Worm (Caenorhabditis elegans) whole organism, late embryonic: ENCODE results near the gene clec-3.
A peak's percentile ranks its signal among the peaks of the same experiment; 100 is the strongest.

Source experiments
- C08G9.2 ChIP-seq: sonication (generic microtip); optimal IDR thresholded peaks from 2 replicates; lab custom pipeline; 2016; ENCODE audit warnings: mild to moderate bottlenecking, missing genetic modification characterization, moderate library complexity, missing compliant biosample characterization
- C38D4.7 ChIP-seq: fragments of 200-800 bp; sonication (Bioruptor generic); optimal IDR thresholded peaks from 2 replicates; lab custom pipeline; 2018; ENCODE audit warnings: mild to moderate bottlenecking, missing genetic modification characterization, moderate library complexity, missing compliant biosample characterization
- F13H6.1 ChIP-seq: sonication (generic microtip); optimal IDR thresholded peaks from 2 replicates; lab custom pipeline; 2016; ENCODE audit warnings: missing genetic modification characterization, missing compliant biosample characterization
- K09A11.1 ChIP-seq: sonication (generic microtip); optimal IDR thresholded peaks from 2 replicates; lab custom pipeline; 2017; ENCODE audit warnings: antibody characterized with exemption, mild to moderate bottlenecking, missing genetic modification characterization, missing compliant biosample characterization; ENCODE audit not compliant: insufficient read depth
- Y22D7AL.16 ChIP-seq: sonication (generic microtip); optimal IDR thresholded peaks from 2 replicates; lab custom pipeline; 2016; ENCODE audit warnings: missing genetic modification characterization, missing compliant biosample characterization
- ahr-1 ChIP-seq: sonication (generic microtip); optimal IDR thresholded peaks from 2 replicates; lab custom pipeline; 2016; ENCODE audit warnings: missing genetic modification characterization, missing compliant biosample characterization
- ama-1 ChIP-seq: fragments of 150-350 bp; optimal IDR thresholded peaks from 2 replicates; lab custom pipeline; 2014
- ceh-14 ChIP-seq: sonication (generic microtip); optimal IDR thresholded peaks from 2 replicates; lab custom pipeline; 2016; ENCODE audit warnings: missing genotype, missing genetic modification characterization, missing compliant biosample characterization
- ceh-18 ChIP-seq: sonication (generic microtip); optimal IDR thresholded peaks from 2 replicates; lab custom pipeline; 2016; ENCODE audit warnings: missing genetic modification characterization, missing compliant biosample characterization
- ceh-24 ChIP-seq: sonication (generic microtip); optimal IDR thresholded peaks from 2 replicates; lab custom pipeline; 2016; ENCODE audit warnings: mild to moderate bottlenecking, missing genetic modification characterization, missing compliant biosample characterization
- ceh-34 ChIP-seq: sonication (generic microtip); optimal IDR thresholded peaks from 2 replicates; lab custom pipeline; 2016; ENCODE audit warnings: mild to moderate bottlenecking, missing genetic modification characterization, missing compliant biosample characterization
- ceh-6 ChIP-seq: fragments of 200-800 bp; sonication (Bioruptor generic); optimal IDR thresholded peaks from 2 replicates; lab custom pipeline; 2018; ENCODE audit warnings: mild to moderate bottlenecking, missing genetic modification characterization, missing compliant biosample characterization
- ceh-9 ChIP-seq: sonication (generic microtip); optimal IDR thresholded peaks from 2 replicates; lab custom pipeline; 2016; ENCODE audit warnings: mild to moderate bottlenecking, missing genetic modification characterization, inconsistent platforms, missing compliant biosample characterization
- che-1 ChIP-seq: sonication (generic microtip); optimal IDR thresholded peaks from 2 replicates; lab custom pipeline; 2016; ENCODE audit warnings: mild to moderate bottlenecking, missing genetic modification characterization, missing compliant biosample characterization
- dve-1 ChIP-seq: sonication (generic microtip); optimal IDR thresholded peaks from 2 replicates; lab custom pipeline; 2017; ENCODE audit warnings: antibody characterized with exemption, mild to moderate bottlenecking, missing genetic modification characterization, missing compliant biosample characterization
- gmeb-2 ChIP-seq: sonication (generic microtip); optimal IDR thresholded peaks from 2 replicates; lab custom pipeline; 2016; ENCODE audit warnings: missing genetic modification characterization, inconsistent platforms, missing compliant biosample characterization
- hlh-13 ChIP-seq: fragments of 200-800 bp; sonication (Bioruptor generic); optimal IDR thresholded peaks from 2 replicates; lab custom pipeline; 2018; ENCODE audit warnings: mild to moderate bottlenecking, missing genetic modification characterization, missing compliant biosample characterization
- hlh-15 ChIP-seq: sonication (generic microtip); optimal IDR thresholded peaks from 2 replicates; lab custom pipeline; 2016; ENCODE audit warnings: missing genetic modification characterization, missing compliant biosample characterization
- hlh-30 ChIP-seq: sonication (generic microtip); optimal IDR thresholded peaks from 2 replicates; lab custom pipeline; 2017; ENCODE audit warnings: antibody characterized with exemption, missing genetic modification characterization, missing compliant biosample characterization; ENCODE audit not compliant: insufficient read depth
- hlh-6 ChIP-seq: sonication (generic microtip); optimal IDR thresholded peaks from 2 replicates; lab custom pipeline; 2016; ENCODE audit warnings: missing genotype, missing genetic modification characterization, missing compliant biosample characterization
- lim-6 ChIP-seq: sonication (generic microtip); optimal IDR thresholded peaks from 2 replicates; lab custom pipeline; 2016; ENCODE audit warnings: missing genetic modification characterization, missing compliant biosample characterization
- lin-11 ChIP-seq: fragments of 200-800 bp; sonication (Bioruptor generic); optimal IDR thresholded peaks from 2 replicates; lab custom pipeline; 2018; ENCODE audit warnings: mild to moderate bottlenecking, missing genetic modification characterization, missing compliant biosample characterization
- nhr-11 ChIP-seq: fragments of 150-350 bp; optimal IDR thresholded peaks from 2 replicates; lab custom pipeline; 2014; ENCODE audit warnings: missing biosample characterization, missing genetic modification characterization
- pha-4 ChIP-seq: fragments of 150-350 bp; optimal IDR thresholded peaks from 2 replicates; lab custom pipeline; 2018; ENCODE audit warnings: missing biosample characterization, missing genetic modification reagents, missing genetic modification characterization
- ref-2 ChIP-seq: sonication (generic microtip); optimal IDR thresholded peaks from 2 replicates; lab custom pipeline; 2016; ENCODE audit warnings: missing genetic modification characterization, missing compliant biosample characterization
- syd-9 ChIP-seq: sonication (generic microtip); optimal IDR thresholded peaks from 2 replicates; lab custom pipeline; 2016; ENCODE audit warnings: mild to moderate bottlenecking, missing genetic modification characterization, moderate library complexity, missing compliant biosample characterization
- tbx-7 ChIP-seq: sonication (generic microtip); optimal IDR thresholded peaks from 2 replicates; lab custom pipeline; 2016; ENCODE audit warnings: missing genotype, missing genetic modification characterization, missing compliant biosample characterization
- ttx-3 ChIP-seq: sonication (generic microtip); optimal IDR thresholded peaks from 2 replicates; lab custom pipeline; 2016; ENCODE audit warnings: missing genetic modification reagents, missing genetic modification characterization, missing compliant biosample characterization
- unc-86 ChIP-seq: sonication (generic microtip); optimal IDR thresholded peaks from 2 replicates; lab custom pipeline; 2016; ENCODE audit warnings: missing genetic modification characterization, missing compliant biosample characterization
- zip-5 ChIP-seq: sonication (generic microtip); optimal IDR thresholded peaks from 2 replicates; lab custom pipeline; 2016; ENCODE audit warnings: missing genetic modification characterization, missing compliant biosample characterization
- ztf-16 ChIP-seq: sonication (generic microtip); optimal IDR thresholded peaks from 2 replicates; lab custom pipeline; 2017; ENCODE audit warnings: missing genetic modification characterization, missing compliant biosample characterization

clec-3 gene

DNA sequence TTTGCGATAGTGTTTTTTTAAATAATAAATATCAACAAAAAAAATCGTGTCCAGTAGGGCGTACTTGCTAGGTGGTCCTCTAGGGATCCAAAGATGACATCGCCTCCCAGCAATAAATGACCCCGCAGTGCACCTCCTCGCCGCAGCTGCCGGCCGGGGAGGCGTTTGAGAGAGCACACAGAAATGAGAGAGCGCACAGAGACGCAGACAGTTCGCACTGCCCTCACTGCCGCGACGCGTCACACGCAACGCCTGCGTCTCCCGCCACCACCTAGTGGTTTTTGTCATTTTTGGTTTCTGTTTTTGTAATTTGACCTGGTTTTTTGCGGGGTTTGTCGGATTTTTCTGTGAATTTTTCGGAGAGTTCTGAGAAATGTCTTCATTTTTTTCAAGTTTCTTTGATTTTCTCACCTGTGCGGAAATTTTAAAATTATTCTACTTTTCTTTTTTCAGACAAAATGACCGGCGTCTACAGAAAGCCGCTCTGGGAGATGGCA is 31.8 kb downstream of the clec-3 start, which contains the start of gene lido-7 (continued):
- TF ChIP-seq ceh-6 (GFP tag; lab: Kevin White, UChicago) (no peak), ref-2 (tag; lab: Kevin White, UChicago) (peak; percentile 31), nhr-11 (tag; lab: Kevin White, UChicago) (no peak), ahr-1 (tag; lab: Kevin White, UChicago) (no peak)
- TF ChIP-seq, all 69 proteins: peak for 11

DNA sequence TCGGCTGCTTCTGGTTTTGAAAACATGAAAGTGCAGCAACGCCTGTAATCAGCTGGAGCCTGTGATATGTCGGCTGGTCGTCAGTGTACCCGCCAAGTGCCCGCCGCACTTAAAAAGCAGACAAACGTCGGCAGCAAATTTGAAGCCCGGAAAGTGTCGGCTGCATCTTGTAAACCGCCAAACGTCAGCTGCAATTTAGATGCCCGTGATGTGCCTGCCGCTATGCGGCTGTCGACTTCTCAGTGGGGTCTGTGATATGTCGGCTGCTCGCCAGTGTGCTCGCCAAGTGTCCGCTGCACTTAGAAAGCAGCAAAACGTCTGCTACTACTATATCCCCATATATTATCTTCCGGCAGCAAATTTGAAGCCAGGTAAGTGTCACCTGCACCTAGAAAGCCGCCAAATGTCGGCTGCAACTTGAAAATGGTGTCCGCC is 32.6 kb downstream of the clec-3 start:
- no peak for TF ChIP-seq ceh-14

- TF ChIP-seq lin-11 (tag; lab: Kevin White, UChicago) = no peak
- no peak for TF ChIP-seq hlh-30 (tag; lab: Kevin White, UChicago)
- TF ChIP-seq pha-4 (tag; lab: Kevin White, UChicago) = no peak
- no peak for TF ChIP-seq hlh-13
- no peak for TF ChIP-seq gmeb-2 (tag; lab: Kevin White, UChicago)
- no peak for TF ChIP-seq Y22D7AL.16 (tag; lab: Kevin White, UChicago)
- TF ChIP-seq ceh-18 (tag; lab: Kevin White, UChicago) = no peak
- no peak for TF ChIP-seq lim-6
- no peak for TF ChIP-seq tbx-7
- TF ChIP-seq C38D4.7 (GFP tag; lab: Kevin White, UChicago) = no peak
- TF ChIP-seq ztf-16 (tag; lab: Kevin White, UChicago) = no peak
- no peak for TF ChIP-seq ama-1
- no peak for TF ChIP-seq zip-5
- no peak for TF ChIP-seq nhr-11 (tag; lab: Kevin White, UChicago)
- TF ChIP-seq hlh-15 (tag; lab: Kevin White, UChicago) = no peak
- TF ChIP-seq hlh-6 (tag; lab: Kevin White, UChicago) = no peak
Observed at ce11 chrII:2985935-2986498, 33.7 kb downstream of the clec-3 start.

ce11 chrII:2985446-2985845 is 34.3 kb downstream of the clec-3 start:
- TF ChIP-seq unc-86 (tag; lab: Kevin White, UChicago) (no peak), che-1 (tag; lab: Kevin White, UChicago) (no peak), ceh-18 (tag; lab: Kevin White, UChicago) (no peak), hlh-6 (tag; lab: Kevin White, UChicago) (peak; percentile 40), ceh-34 (tag; lab: Kevin White, UChicago) (no peak)

ce11 chrII:2984383-2984782 is 35.3 kb downstream of the clec-3 start:
- TF ChIP-seq C08G9.2 (tag; lab: Kevin White, UChicago) = no peak
- TF ChIP-seq tbx-7 = no peak
- TF ChIP-seq ceh-24 (tag; lab: Kevin White, UChicago) = no peak
- TF ChIP-seq K09A11.1 = no peak
- no peak for TF ChIP-seq Y22D7AL.16 (tag; lab: Kevin White, UChicago)
- no peak for TF ChIP-seq F13H6.1
- TF ChIP-seq syd-9 (tag; lab: Kevin White, UChicago) = no peak
- TF ChIP-seq ttx-3 (tag; lab: Kevin White, UChicago) = no peak

- peak; percentile 94 for TF ChIP-seq dve-1
- no peak for TF ChIP-seq ceh-9 (tag; lab: Kevin White, UChicago)
Observed at ce11 chrII:2979061-2979460, 40.6 kb downstream of the clec-3 start.
